Worm (Caenorhabditis elegans) whole organism, L3 larva: ENCODE data around the gene Y39A1A.9.

Source experiments
- R02D3.7 ChIP-seq: fragments of 150-350 bp; optimal IDR thresholded peaks from 2 replicates; lab custom pipeline; 2014; ENCODE audit warnings: missing biosample characterization, missing genetic modification characterization
- ZK546.5 ChIP-seq: sonication (generic microtip); optimal IDR thresholded peaks from 2 replicates; lab custom pipeline; 2017; ENCODE audit warnings: missing biosample characterization, missing genetic modification characterization
- ama-1 ChIP-seq: fragments of 150-350 bp; optimal IDR thresholded peaks from 2 replicates; lab custom pipeline; 2018
- ceh-16 ChIP-seq: sonication (generic microtip); optimal IDR thresholded peaks from 2 replicates; lab custom pipeline; 2017; ENCODE audit warnings: missing biosample characterization, missing genetic modification characterization
- ceh-28 ChIP-seq: fragments of 150-350 bp; optimal IDR thresholded peaks from 2 replicates; lab custom pipeline; 2014; ENCODE audit warnings: missing biosample characterization, missing genetic modification reagents, missing genetic modification characterization
- ceh-9 ChIP-seq: sonication (generic microtip); optimal IDR thresholded peaks from 2 replicates; lab custom pipeline; 2018; ENCODE audit warnings: missing biosample characterization, missing genetic modification characterization
- daf-12 ChIP-seq: fragments of 150-350 bp; optimal IDR thresholded peaks from 2 replicates; lab custom pipeline; 2014; ENCODE audit warnings: missing biosample characterization, missing genetic modification reagents, missing genetic modification characterization
- egl-5 ChIP-seq: fragments of 150-350 bp; optimal IDR thresholded peaks from 2 replicates; lab custom pipeline; 2017; ENCODE audit warnings: missing biosample characterization, missing genetic modification reagents, missing genetic modification characterization, inconsistent platforms
- elt-1 ChIP-seq: fragments of 150-350 bp; optimal IDR thresholded peaks from 2 replicates; lab custom pipeline; 2014; ENCODE audit warnings: missing biosample characterization, missing genetic modification characterization
- fkh-10 ChIP-seq: sonication (generic microtip); optimal IDR thresholded peaks from 2 replicates; lab custom pipeline; 2017; ENCODE audit warnings: missing biosample characterization, missing genetic modification reagents, missing genetic modification characterization
- fkh-2 ChIP-seq: fragments of 150-350 bp; optimal IDR thresholded peaks from 2 replicates; lab custom pipeline; 2014; ENCODE audit warnings: missing biosample characterization, missing genetic modification reagents, missing genetic modification characterization
- fos-1 ChIP-seq: fragments of 150-350 bp; optimal IDR thresholded peaks from 2 replicates; lab custom pipeline; 2014; ENCODE audit warnings: missing biosample characterization, missing genetic modification characterization
- hmg-11 ChIP-seq: sonication (generic microtip); optimal IDR thresholded peaks from 2 replicates; lab custom pipeline; 2016; ENCODE audit warnings: missing genetic modification characterization, missing compliant biosample characterization
- lin-15B ChIP-seq: fragments of 150-350 bp; optimal IDR thresholded peaks from 2 replicates; lab custom pipeline; 2014; ENCODE audit warnings: missing biosample characterization, missing genetic modification characterization
- lsy-12 ChIP-seq: sonication (generic microtip); optimal IDR thresholded peaks from 2 replicates; lab custom pipeline; 2016; ENCODE audit warnings: mild to moderate bottlenecking, missing genetic modification characterization, missing compliant biosample characterization
- mml-1 ChIP-seq: fragments of 150-350 bp; sonication (generic microtip); optimal IDR thresholded peaks from 3 replicates; lab custom pipeline; 2014; ENCODE audit warnings: missing biosample characterization, missing genetic modification characterization
- nfya-1 ChIP-seq: sonication (generic microtip); optimal IDR thresholded peaks from 2 replicates; lab custom pipeline; 2017; ENCODE audit warnings: missing genetic modification characterization, mild to moderate bottlenecking, missing compliant biosample characterization, antibody characterized with exemption, moderate library complexity; ENCODE audit not compliant: insufficient read depth
- nhr-11 ChIP-seq: fragments of 150-350 bp; optimal IDR thresholded peaks from 2 replicates; lab custom pipeline; 2014; ENCODE audit warnings: missing biosample characterization, missing genetic modification characterization
- nhr-12 ChIP-seq: fragments of 150-350 bp; optimal IDR thresholded peaks from 2 replicates; lab custom pipeline; 2014; ENCODE audit warnings: missing biosample characterization, missing genetic modification characterization
- nhr-237 ChIP-seq: fragments of 150-350 bp; optimal IDR thresholded peaks from 2 replicates; lab custom pipeline; 2014; ENCODE audit warnings: missing biosample characterization, missing genetic modification characterization
- nhr-25 ChIP-seq: sonication (generic microtip); optimal IDR thresholded peaks from 2 replicates; lab custom pipeline; 2017; ENCODE audit warnings: missing biosample characterization, missing genetic modification characterization
- nhr-43 ChIP-seq: sonication (generic microtip); optimal IDR thresholded peaks from 2 replicates; lab custom pipeline; 2016; ENCODE audit warnings: mild to moderate bottlenecking, missing genetic modification characterization, missing compliant biosample characterization; ENCODE audit not compliant: poor library complexity, severe bottlenecking
- nhr-67 ChIP-seq: fragments of 150-350 bp; optimal IDR thresholded peaks from 2 replicates; lab custom pipeline; 2014; ENCODE audit warnings: missing biosample characterization, missing genetic modification characterization
- nhr-76 ChIP-seq: fragments of 150-350 bp; sonication (generic microtip); optimal IDR thresholded peaks from 5 replicates; lab custom pipeline; 2014; ENCODE audit warnings: missing biosample characterization, missing genetic modification characterization
- skn-1 ChIP-seq: fragments of 150-350 bp; optimal IDR thresholded peaks from 2 replicates; lab custom pipeline; 2014; ENCODE audit warnings: missing biosample characterization, missing genetic modification characterization
- snpc-4 ChIP-seq: fragments of 150-350 bp; optimal IDR thresholded peaks from 2 replicates; lab custom pipeline; 2014; ENCODE audit warnings: missing biosample characterization, missing genetic modification characterization
- tbx-2 ChIP-seq: sonication (generic microtip); optimal IDR thresholded peaks from 2 replicates; lab custom pipeline; 2016; ENCODE audit warnings: mild to moderate bottlenecking, missing genetic modification characterization, missing compliant biosample characterization
- unc-39 ChIP-seq: sonication (generic microtip); optimal IDR thresholded peaks from 4 replicates; lab custom pipeline; 2017; ENCODE audit warnings: missing biosample characterization, missing genetic modification characterization
- unc-62 ChIP-seq: fragments of 150-350 bp; sonication (generic microtip); optimal IDR thresholded peaks from 4 replicates; lab custom pipeline; 2014; ENCODE audit warnings: missing biosample characterization, missing genetic modification reagents, missing genetic modification characterization
- ztf-11 ChIP-seq: fragments of 150-350 bp; optimal IDR thresholded peaks from 2 replicates; lab custom pipeline; 2014; ENCODE audit warnings: missing biosample characterization, missing genetic modification characterization
- ztf-4 ChIP-seq: fragments of 150-350 bp; optimal IDR thresholded peaks from 2 replicates; lab custom pipeline; 2014; ENCODE audit warnings: missing biosample characterization, missing genetic modification characterization

Y39A1A.9 gene

ce11 chrIII:10612333-10612732 lies 21.0 kb downstream of the Y39A1A.9 start, which contains the start of gene Y39A1A.24:
Gene Y39A1A.24 (plus strand): TSS chrIII:10612633.
- no peak for TF ChIP-seq lin-15B
- TF ChIP-seq fkh-10 = no peak
- TF ChIP-seq nhr-43 = no peak
- no peak for TF ChIP-seq fkh-2
- TF ChIP-seq elt-1 (tag; lab: Kevin White, UChicago) = no peak
- TF ChIP-seq nhr-76 (tag; lab: Kevin White, UChicago) = no peak
- TF ChIP-seq mml-1 (tag; lab: Kevin White, UChicago) = no peak
- no peak for TF ChIP-seq nhr-12 (tag; lab: Kevin White, UChicago)
- TF ChIP-seq nhr-25 = no peak
- TF ChIP-seq fos-1 (tag; lab: Kevin White, UChicago) = no peak
- TF ChIP-seq snpc-4 (tag; lab: Kevin White, UChicago) = no peak
- no peak for TF ChIP-seq lsy-12
- TF ChIP-seq unc-62 = no peak
- TF ChIP-seq nfya-1 (tag; lab: Kevin White, UChicago) = no peak

DNA sequence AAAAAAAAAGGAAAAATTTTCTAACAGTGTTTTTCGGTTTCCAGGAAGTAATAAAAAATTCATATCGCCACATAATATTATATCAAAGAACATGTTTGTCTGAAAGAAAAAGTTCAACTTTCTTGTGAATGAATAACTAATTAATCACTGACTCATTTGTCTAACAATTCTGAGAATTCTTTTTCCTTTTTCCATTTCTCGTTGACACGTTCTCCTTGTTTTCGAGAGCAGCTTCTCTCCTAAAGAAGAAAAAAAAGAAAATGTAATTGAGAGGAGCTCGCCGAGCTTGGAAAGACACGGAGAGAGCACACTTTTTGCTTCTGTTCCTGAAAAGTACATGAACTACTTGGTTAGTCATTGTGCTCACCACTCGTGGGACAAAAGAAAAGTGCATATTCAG lies 25.1 kb downstream of the Y39A1A.9 start:
- TF ChIP-seq ztf-4 (no peak), nhr-12 (tag; lab: Kevin White, UChicago) (no peak), nhr-25 (no peak), ZK546.5 (tag; lab: Kevin White, UChicago) (no peak), nfya-1 (tag; lab: Kevin White, UChicago) (peak; percentile 19)

DNA sequence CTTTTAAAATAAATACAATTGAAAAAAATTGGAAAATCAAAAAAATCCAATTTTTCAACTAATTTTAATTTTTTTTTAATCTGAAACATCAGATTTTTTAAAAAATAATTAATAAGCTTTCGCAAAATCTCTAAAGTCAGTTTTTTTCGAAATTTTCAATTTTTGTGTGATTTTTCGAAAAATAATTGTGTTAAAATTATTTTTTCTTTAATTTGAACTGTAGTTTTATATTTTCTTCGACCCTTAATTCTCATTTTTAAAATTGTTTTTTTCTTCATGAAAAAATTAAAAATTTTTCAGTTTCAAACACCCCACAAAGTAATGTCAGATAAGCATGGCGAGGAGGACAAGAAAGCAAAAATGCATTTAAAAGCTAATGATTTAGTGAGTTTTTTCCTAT lies 28.3 kb downstream of the Y39A1A.9 start, which contains the start of gene rabx-5:
rabx-5 (plus strand) TSS at position 301 of the 400 bp plus-strand sequence.
- TF ChIP-seq ceh-16 (tag; lab: Kevin White, UChicago) (no peak), unc-39 (tag; lab: Kevin White, UChicago) (no peak), lsy-12 (no peak), daf-12 (tag; lab: Kevin White, UChicago) (no peak), elt-1 (tag; lab: Kevin White, UChicago) (no peak), ceh-9 (tag; lab: Kevin White, UChicago) (no peak)
- TF ChIP-seq, all 47 proteins: peak for 0

ce11 chrIII:10604325-10604724 lies 29.0 kb downstream of the Y39A1A.9 start:
- TF ChIP-seq lin-15B (no peak), lsy-12 (no peak), egl-5 (tag; lab: Kevin White, UChicago) (no peak), nhr-67 (tag; lab: Kevin White, UChicago) (no peak), nfya-1 (tag; lab: Kevin White, UChicago) (peak; percentile 5), hmg-11 (peak; percentile 70)

- TF ChIP-seq nhr-237 (tag; lab: Kevin White, UChicago) (no peak), nhr-76 (tag; lab: Kevin White, UChicago) (no peak), nhr-67 (tag; lab: Kevin White, UChicago) (no peak), fos-1 (tag; lab: Kevin White, UChicago) (no peak), ztf-11 (tag; lab: Kevin White, UChicago) (no peak), ceh-28 (tag; lab: Kevin White, UChicago) (peak; percentile 58), nhr-25 (no peak)
Measured at ce11 chrIII:10603248-10603647, 30.1 kb downstream of the Y39A1A.9 start, which contains the start of gene Y39A1A.2. Gene Y39A1A.2 (minus strand): TSS chrIII:10603566.

- TF ChIP-seq egl-5 (tag; lab: Kevin White, UChicago) = no peak
- TF ChIP-seq nhr-11 (tag; lab: Kevin White, UChicago) = peak; percentile 38
- no peak for TF ChIP-seq skn-1 (tag; lab: Kevin White, UChicago)
Measured at ce11 chrIII:10600894-10601293, 32.4 kb downstream of the Y39A1A.9 start.

- TF ChIP-seq ama-1 (no peak), R02D3.7 (no peak), tbx-2 (tag; lab: Kevin White, UChicago) (no peak), lsy-12 (no peak), fos-1 (tag; lab: Kevin White, UChicago) (no peak)
Measured at ce11 chrIII:10600138-10600626, 33.1 kb downstream of the Y39A1A.9 start, which contains the start of gene epg-6. Gene epg-6 (minus strand): TSS chrIII:10600188.
